Worm (Caenorhabditis elegans): ENCODE results near the gene clc-17.
A peak's percentile ranks its signal among the peaks of the same experiment; 100 is the strongest.

Gene clc-17

ce11 chrX:11095480-11095879, 11.7 kb upstream of the clc-17 start (continued):
- peak; percentile 84 for TF ChIP-seq atf-7 (tag; optimal IDR thresholded peaks at IDR 0.05)
- no peak for TF ChIP-seq dpff-1 (tag; optimal IDR thresholded peaks at IDR 0.05)
- peak; percentile 89 for TF ChIP-seq repo-1 (tag; optimal IDR thresholded peaks at IDR 0.05)
- TF ChIP-seq ets-4 (GFP tag; optimal IDR thresholded peaks at IDR 0.05) = peak; percentile 81
- TF ChIP-seq madf-6 (GFP tag; IDR thresholded peaks at IDR 0.05) = no peak
- 0 out of 2 replicates have a peak, but pooled peaks have one; percentile 75 for TF ChIP-seq ceh-58 (GFP tag; IDR thresholded peaks at IDR 0.05)
- TF ChIP-seq mel-28 (tag; optimal IDR thresholded peaks at IDR 0.05; ENCODE audit: borderline replicate concordance) = peak; percentile 71
- TF ChIP-seq dpl-1 (GFP tag; optimal IDR thresholded peaks at IDR 0.05) = no peak
- peak; percentile 96 for TF ChIP-seq B0261.1 (tag; optimal IDR thresholded peaks at IDR 0.05)
- peak; percentile 4 for TF ChIP-seq F57C9.4 (tag; optimal IDR thresholded peaks at IDR 0.05)
- peak; percentile 92 for TF ChIP-seq ZK185.1 (tag; optimal IDR thresholded peaks at IDR 0.05; ENCODE audit: poor library complexity, severe bottlenecking)
- peak; percentile 84 for TF ChIP-seq hmg-1.2 (GFP tag; IDR thresholded peaks at IDR 0.05)
- TF ChIP-seq F55B11.4 (tag; optimal IDR thresholded peaks at IDR 0.05; ENCODE audit: borderline replicate concordance, insufficient read depth) = no peak
- TF ChIP-seq aptf-3 (GFP tag; IDR thresholded peaks at IDR 0.05) = no peak; the same call in 1 of the 2 replicates
- peak; percentile 61 for TF ChIP-seq nhr-27 (tag; optimal IDR thresholded peaks at IDR 0.05)
- 0 out of 2 replicates have a peak, but pooled peaks have one; percentile 76 for TF ChIP-seq bed-1 (GFP tag; IDR thresholded peaks at IDR 0.05)
- TF ChIP-seq egrh-3 (GFP tag; IDR thresholded peaks at IDR 0.05) = peak; percentile 66
- peak; percentile 25; the same call in 1 of the 2 replicates for TF ChIP-seq ceh-91 (GFP tag; IDR thresholded peaks at IDR 0.05)
- peak; percentile 56 to 64 for TF ChIP-seq let-607 (tag; optimal IDR thresholded peaks at IDR 0.05)
- peak; percentile 72 for TF ChIP-seq lin-54 (GFP tag; optimal IDR thresholded peaks at IDR 0.05)
- TF ChIP-seq madf-8 (GFP tag; conservative IDR thresholded peaks at IDR 0.05) = no peak
- peak; percentile 80 for TF ChIP-seq gei-17 (GFP tag; optimal IDR thresholded peaks at IDR 0.05)
- peak; percentile 95 for TF ChIP-seq Y56A3A.18 (GFP tag; IDR thresholded peaks at IDR 0.05)
- 0 out of 2 replicates have a peak, but pooled peaks have one; percentile 48 for TF ChIP-seq nhr-120 (GFP tag; IDR thresholded peaks at IDR 0.05)
- TF ChIP-seq nfya-1 (tag; optimal IDR thresholded peaks at IDR 0.05; ENCODE audit: borderline replicate concordance, insufficient read depth) = no peak
- peak; percentile 94 for TF ChIP-seq him-1 (tag; optimal IDR thresholded peaks at IDR 0.05)
- peak; percentile 26 for TF ChIP-seq snpc-3.4 (tag; optimal IDR thresholded peaks at IDR 0.05)
- TF ChIP-seq ztf-25 (GFP tag; IDR thresholded peaks at IDR 0.05) = peak; percentile 88; the same call in 1 of the 2 replicates
- no peak for TF ChIP-seq nfya-2 (GFP tag; IDR thresholded peaks at IDR 0.05)
- no peak for TF ChIP-seq hsf-1 (GFP tag; IDR thresholded peaks at IDR 0.05)
- TF ChIP-seq hmg-20 (GFP tag; IDR thresholded peaks at IDR 0.05) = peak; percentile 88
- TF ChIP-seq rpc-1 (optimal IDR thresholded peaks at IDR 0.05) = peak; percentile 84
- peak; percentile 84 for TF ChIP-seq rpc-1 (tag; optimal IDR thresholded peaks at IDR 0.05)
- no peak for TF ChIP-seq F37B4.10 (GFP tag; IDR thresholded peaks at IDR 0.05)
- peak; percentile 71 for TF ChIP-seq somi-1 (GFP tag; optimal IDR thresholded peaks at IDR 0.05)
- TF ChIP-seq mxl-1 (tag; optimal IDR thresholded peaks at IDR 0.05) = peak; percentile 78
- TF ChIP-seq chd-7 (tag; optimal IDR thresholded peaks at IDR 0.05) = no peak
- TF ChIP-seq die-1 (tag; optimal IDR thresholded peaks at IDR 0.05) = peak; percentile 84
- no peak for TF ChIP-seq cebp-2 (GFP tag; IDR thresholded peaks at IDR 0.05)
- TF ChIP-seq pbrm-1 (GFP tag; IDR thresholded peaks at IDR 0.05) = peak; percentile 95
- peak; percentile 61 for TF ChIP-seq mes-4 (tag; optimal IDR thresholded peaks at IDR 0.05)
